Fruit fly (Drosophila melanogaster) whole organism, embryonic: ENCODE results near the gene CG31549.
A peak's percentile ranks its signal among the peaks of the same experiment; 100 is the strongest.

Experiments
- CG11093 ChIP-seq: fragments of 200-800 bp; sonication (Bioruptor generic); IDR thresholded peaks from 3 replicates; pipeline ENCODE4 v1.3.6; 2022; ENCODE audit warnings: missing biosample characterization, missing genetic modification characterization
- CG5953 ChIP-seq: fragments of 200-800 bp; sonication (Bioruptor generic); IDR thresholded peaks from 2 replicates; pipeline ENCODE4 v1.3.6; 2022; ENCODE audit warnings: missing biosample characterization, missing genetic modification characterization
- CG7357 ChIP-seq: fragments of 200-800 bp; sonication (Bioruptor generic); IDR thresholded peaks from 3 replicates; pipeline ENCODE4 v1.3.6; 2022; ENCODE audit warnings: missing biosample characterization, missing genetic modification characterization
- Gug ChIP-seq: fragments of 200-800 bp; sonication (Bioruptor generic); IDR thresholded peaks from 4 replicates; pipeline ENCODE4 v1.3.6; 2022; ENCODE audit warnings: missing biosample characterization, missing genetic modification characterization
- dmrt11E ChIP-seq: fragments of 200-800 bp; sonication (Bioruptor generic); optimal IDR thresholded peaks from 3 replicates; lab custom pipeline; 2018; ENCODE audit warnings: missing biosample characterization, mild to moderate bottlenecking, missing genetic modification characterization, moderate library complexity
- jumu ChIP-seq: fragments of 200-800 bp; sonication (Bioruptor generic); optimal IDR thresholded peaks from 3 replicates; lab custom pipeline; 2016; ENCODE audit warnings: missing biosample characterization, missing genetic modification characterization
- kah ChIP-seq: fragments of 200-800 bp; sonication (Bioruptor generic); optimal IDR thresholded peaks from 2 replicates; lab custom pipeline; 2018; ENCODE audit warnings: missing biosample characterization, mild to moderate bottlenecking, missing genetic modification characterization
- psq ChIP-seq: fragments of 200-800 bp; sonication (Bioruptor generic); optimal IDR thresholded peaks from 2 replicates; lab custom pipeline; 2017; ENCODE audit warnings: missing biosample characterization, missing genetic modification characterization
- sisA ChIP-seq: fragments of 200-800 bp; sonication (Bioruptor generic); IDR thresholded peaks from 2 replicates; pipeline ENCODE4 v1.3.6; 2022; ENCODE audit warnings: missing biosample characterization, missing genetic modification characterization
- vfl ChIP-seq: fragments of 200-800 bp; sonication (Bioruptor generic); optimal IDR thresholded peaks from 2 replicates; lab custom pipeline; 2016; ENCODE audit warnings: missing biosample characterization, missing genetic modification characterization

dm6 chr3R:5591398-5591853 lies 40.6 kb upstream of the CG31549 start, which contains the start of the genes noi and Vha26:
- peak; percentile 46 for TF ChIP-seq dmrt11E
- TF ChIP-seq CG11093 = no peak
- no peak for TF ChIP-seq psq (GFP tag; lab: Kevin White, UChicago)
- no peak for TF ChIP-seq kah (GFP tag; lab: Kevin White, UChicago)
- no peak for TF ChIP-seq vfl (GFP tag; lab: Kevin White, UChicago)
- peak; percentile 98 for TF ChIP-seq CG7357 (GFP tag; lab: Robert Waterston, UW)
- 0 out of 4 replicates have a peak, but pooled peaks have one; percentile 23 for TF ChIP-seq Gug (GFP tag; lab: Robert Waterston, UW)
- TF ChIP-seq CG5953 (GFP tag; lab: Robert Waterston, UW) = no peak
- TF ChIP-seq jumu (GFP tag; lab: Kevin White, UChicago) = peak; percentile 6
- TF ChIP-seq sisA (GFP tag; lab: Robert Waterston, UW) = peak; percentile 31; the same call in 1 of the 2 replicates
